Worm (Caenorhabditis elegans) whole organism, L3 larva: Measurements from ENCODE around the gene K05F1.10.

ENCODE experiments used
- daf-12 ChIP-seq: fragments of 150-350 bp; optimal IDR thresholded peaks from 2 replicates; lab custom pipeline; 2014; ENCODE audit warnings: missing biosample characterization, missing genetic modification reagents, missing genetic modification characterization
- elt-3 ChIP-seq, 3 experiments: fragments of 150-350 bp in 1 of 3; sonication (generic microtip) in 2 of 3; optimal IDR thresholded peaks; 2 replicates in 2 of 3; 4 replicates in 1 of 3; lab custom pipeline; 2014 to 2017; ENCODE audit warnings: missing biosample characterization in 3 of 3, missing genetic modification characterization in 3 of 3
- mdl-1 ChIP-seq: fragments of 150-350 bp; optimal IDR thresholded peaks from 2 replicates; lab custom pipeline; 2014; ENCODE audit warnings: missing biosample characterization, missing genetic modification characterization

DNA sequence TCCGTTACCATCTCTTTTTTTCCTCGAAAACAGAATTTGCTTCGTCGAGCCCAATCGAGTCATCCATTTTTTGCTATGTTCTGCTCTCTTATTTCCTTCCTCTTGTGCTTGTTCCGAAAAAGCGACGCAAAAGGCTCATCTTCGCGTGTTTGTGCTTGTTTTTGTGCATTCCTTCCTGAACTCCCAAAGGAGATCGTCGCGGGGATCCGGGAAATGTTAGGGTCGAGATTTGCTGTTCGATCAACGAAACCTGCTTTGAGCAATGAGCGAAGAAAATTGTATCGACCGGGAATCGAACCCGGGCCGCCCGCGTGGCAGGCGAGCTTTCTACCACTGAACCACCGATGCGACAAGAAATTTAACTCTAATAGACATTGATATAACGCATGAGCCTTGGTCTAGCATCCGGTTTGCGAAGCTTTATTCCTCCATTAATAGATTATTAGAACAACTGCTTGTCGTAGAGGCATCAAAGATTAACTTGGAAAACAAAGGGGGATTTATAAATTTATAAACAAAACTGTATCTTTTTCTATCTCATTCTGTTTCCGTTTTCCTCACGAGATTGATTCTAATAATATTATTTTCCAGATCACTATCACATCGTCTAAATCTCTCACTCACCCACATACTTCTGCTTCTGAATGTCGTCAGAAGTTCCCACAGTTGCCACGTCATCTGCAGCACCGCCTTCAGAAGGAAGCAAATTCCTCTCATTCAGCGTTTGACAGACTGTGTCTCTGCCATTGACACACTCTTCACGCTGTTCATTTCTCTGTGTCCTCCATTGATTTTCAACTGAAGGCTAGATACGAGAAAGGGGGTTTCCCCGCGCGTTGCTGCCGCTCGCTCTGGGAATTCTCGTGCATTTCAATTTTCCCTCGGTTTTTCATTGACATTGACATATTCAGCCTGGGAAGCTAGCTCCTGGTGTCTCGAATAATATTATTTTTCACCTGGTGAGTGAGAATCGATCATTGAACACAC, 23.0 kb downstream of the K05F1.10 start, which contains the start of gene K05F1.6:
- TF ChIP-seq mdl-1 (peak; percentile 3), daf-12 (no peak), elt-3 (tag; optimal IDR thresholded peaks at IDR 0.05; lab: Kevin White, UChicago) (no peak)
